Worm (Caenorhabditis elegans) whole organism, late embryonic: ENCODE results near the gene tomm-20.
A peak's percentile ranks its signal among the peaks of the same experiment; 100 is the strongest.

Source experiments
- C08G9.2 ChIP-seq: sonication (generic microtip); optimal IDR thresholded peaks from 2 replicates; lab custom pipeline; 2016; ENCODE audit warnings: mild to moderate bottlenecking, missing genetic modification characterization, moderate library complexity, missing compliant biosample characterization
- K09A11.1 ChIP-seq: sonication (generic microtip); optimal IDR thresholded peaks from 2 replicates; lab custom pipeline; 2017; ENCODE audit warnings: antibody characterized with exemption, mild to moderate bottlenecking, missing genetic modification characterization, missing compliant biosample characterization; ENCODE audit not compliant: insufficient read depth
- Y22D7AL.16 ChIP-seq: sonication (generic microtip); optimal IDR thresholded peaks from 2 replicates; lab custom pipeline; 2016; ENCODE audit warnings: missing genetic modification characterization, missing compliant biosample characterization
- ahr-1 ChIP-seq: sonication (generic microtip); optimal IDR thresholded peaks from 2 replicates; lab custom pipeline; 2016; ENCODE audit warnings: missing genetic modification characterization, missing compliant biosample characterization
- ceh-14 ChIP-seq: sonication (generic microtip); optimal IDR thresholded peaks from 2 replicates; lab custom pipeline; 2016; ENCODE audit warnings: missing genotype, missing genetic modification characterization, missing compliant biosample characterization
- ceh-18 ChIP-seq: sonication (generic microtip); optimal IDR thresholded peaks from 2 replicates; lab custom pipeline; 2016; ENCODE audit warnings: missing genetic modification characterization, missing compliant biosample characterization
- ceh-2 ChIP-seq: sonication (generic microtip); optimal IDR thresholded peaks from 2 replicates; lab custom pipeline; 2016; ENCODE audit warnings: missing genotype, missing genetic modification characterization, missing compliant biosample characterization
- ceh-30 ChIP-seq: fragments of 150-350 bp; optimal IDR thresholded peaks from 2 replicates; lab custom pipeline; 2014; ENCODE audit warnings: missing biosample characterization, missing genetic modification characterization
- ceh-31 ChIP-seq: sonication (generic microtip); optimal IDR thresholded peaks from 2 replicates; lab custom pipeline; 2016; ENCODE audit warnings: missing genetic modification characterization, missing compliant biosample characterization
- ceh-6 ChIP-seq: fragments of 200-800 bp; sonication (Bioruptor generic); optimal IDR thresholded peaks from 2 replicates; lab custom pipeline; 2018; ENCODE audit warnings: mild to moderate bottlenecking, missing genetic modification characterization, missing compliant biosample characterization
- che-1 ChIP-seq: sonication (generic microtip); optimal IDR thresholded peaks from 2 replicates; lab custom pipeline; 2016; ENCODE audit warnings: mild to moderate bottlenecking, missing genetic modification characterization, missing compliant biosample characterization
- elt-2 ChIP-seq: sonication (generic microtip); optimal IDR thresholded peaks from 2 replicates; lab custom pipeline; 2016; ENCODE audit warnings: missing genetic modification reagents, missing genetic modification characterization, missing compliant biosample characterization
- fax-1 ChIP-seq: sonication (generic microtip); optimal IDR thresholded peaks from 2 replicates; lab custom pipeline; 2016; ENCODE audit warnings: missing genotype, missing genetic modification characterization, missing compliant biosample characterization
- fkh-10 ChIP-seq: fragments of 150-350 bp; optimal IDR thresholded peaks from 2 replicates; lab custom pipeline; 2014; ENCODE audit warnings: missing biosample characterization, missing genetic modification reagents, missing genetic modification characterization
- hlh-15 ChIP-seq: sonication (generic microtip); optimal IDR thresholded peaks from 2 replicates; lab custom pipeline; 2016; ENCODE audit warnings: missing genetic modification characterization, missing compliant biosample characterization
- hlh-6 ChIP-seq: sonication (generic microtip); optimal IDR thresholded peaks from 2 replicates; lab custom pipeline; 2016; ENCODE audit warnings: missing genotype, missing genetic modification characterization, missing compliant biosample characterization
- hlh-8 ChIP-seq: sonication (generic microtip); optimal IDR thresholded peaks from 2 replicates; lab custom pipeline; 2016; ENCODE audit warnings: missing genotype, missing genetic modification characterization, missing compliant biosample characterization
- lin-11 ChIP-seq: fragments of 200-800 bp; sonication (Bioruptor generic); optimal IDR thresholded peaks from 2 replicates; lab custom pipeline; 2018; ENCODE audit warnings: mild to moderate bottlenecking, missing genetic modification characterization, missing compliant biosample characterization
- madf-2 ChIP-seq: sonication (generic microtip); optimal IDR thresholded peaks from 2 replicates; lab custom pipeline; 2017; ENCODE audit warnings: missing genetic modification characterization, missing compliant biosample characterization
- mec-3 ChIP-seq: sonication (generic microtip); optimal IDR thresholded peaks from 2 replicates; lab custom pipeline; 2016; ENCODE audit warnings: borderline replicate concordance, missing genetic modification characterization, missing compliant biosample characterization
- nfya-1 ChIP-seq: sonication (generic microtip); optimal IDR thresholded peaks from 2 replicates; lab custom pipeline; 2017; ENCODE audit warnings: missing genetic modification characterization, mild to moderate bottlenecking, missing compliant biosample characterization, antibody characterized with exemption, moderate library complexity
- nhr-232 ChIP-seq: sonication (generic microtip); optimal IDR thresholded peaks from 2 replicates; lab custom pipeline; 2016; ENCODE audit warnings: missing genetic modification characterization, missing compliant biosample characterization
- odd-2 ChIP-seq: sonication (generic microtip); optimal IDR thresholded peaks from 2 replicates; lab custom pipeline; 2017; ENCODE audit warnings: antibody characterized with exemption, mild to moderate bottlenecking, missing genetic modification characterization, missing compliant biosample characterization
- pat-9 ChIP-seq: fragments of 200-800 bp; sonication (Bioruptor generic); optimal IDR thresholded peaks from 2 replicates; lab custom pipeline; 2018; ENCODE audit warnings: mild to moderate bottlenecking, missing genetic modification characterization, moderate library complexity, missing compliant biosample characterization
- pax-1 ChIP-seq: fragments of 150-350 bp; optimal IDR thresholded peaks from 2 replicates; lab custom pipeline; 2014; ENCODE audit warnings: missing biosample characterization, missing genetic modification characterization
- pha-2 ChIP-seq: sonication (generic microtip); optimal IDR thresholded peaks from 2 replicates; lab custom pipeline; 2017; ENCODE audit warnings: mild to moderate bottlenecking, missing genetic modification characterization, missing compliant biosample characterization
- pha-4 ChIP-seq: fragments of 150-350 bp; optimal IDR thresholded peaks from 2 replicates; lab custom pipeline; 2018; ENCODE audit warnings: missing biosample characterization, missing genetic modification reagents, missing genetic modification characterization
- pros-1 ChIP-seq: fragments of 150-350 bp; optimal IDR thresholded peaks from 2 replicates; lab custom pipeline; 2014; ENCODE audit warnings: missing biosample characterization, missing genetic modification reagents, missing genetic modification characterization
- ref-2 ChIP-seq: sonication (generic microtip); optimal IDR thresholded peaks from 2 replicates; lab custom pipeline; 2016; ENCODE audit warnings: missing genetic modification characterization, missing compliant biosample characterization
- rnt-1 ChIP-seq: sonication (generic microtip); optimal IDR thresholded peaks from 2 replicates; lab custom pipeline; 2016; ENCODE audit warnings: missing genetic modification characterization, missing compliant biosample characterization
- sdc-2 ChIP-seq: sonication (generic microtip); optimal IDR thresholded peaks from 2 replicates; lab custom pipeline; 2016; ENCODE audit warnings: missing genotype, missing genetic modification characterization, missing compliant biosample characterization
- sox-2 ChIP-seq: fragments of 200-800 bp; sonication (Bioruptor generic); IDR thresholded peaks from 2 replicates; pipeline ENCODE4 v1.3.6; 2022; ENCODE audit warnings: missing genetic modification reagents, missing genetic modification characterization, missing compliant biosample characterization
- syd-9 ChIP-seq: sonication (generic microtip); optimal IDR thresholded peaks from 2 replicates; lab custom pipeline; 2016; ENCODE audit warnings: mild to moderate bottlenecking, missing genetic modification characterization, moderate library complexity, missing compliant biosample characterization
- tbx-2 ChIP-seq: sonication (generic microtip); optimal IDR thresholded peaks from 2 replicates; lab custom pipeline; 2016; ENCODE audit warnings: missing genetic modification characterization, missing compliant biosample characterization
- ttx-3 ChIP-seq: sonication (generic microtip); optimal IDR thresholded peaks from 2 replicates; lab custom pipeline; 2016; ENCODE audit warnings: missing genetic modification reagents, missing genetic modification characterization, missing compliant biosample characterization
- unc-42 ChIP-seq: sonication (generic microtip); optimal IDR thresholded peaks from 2 replicates; lab custom pipeline; 2016; ENCODE audit warnings: missing genotype, missing genetic modification characterization, missing compliant biosample characterization

Gene tomm-20

DNA sequence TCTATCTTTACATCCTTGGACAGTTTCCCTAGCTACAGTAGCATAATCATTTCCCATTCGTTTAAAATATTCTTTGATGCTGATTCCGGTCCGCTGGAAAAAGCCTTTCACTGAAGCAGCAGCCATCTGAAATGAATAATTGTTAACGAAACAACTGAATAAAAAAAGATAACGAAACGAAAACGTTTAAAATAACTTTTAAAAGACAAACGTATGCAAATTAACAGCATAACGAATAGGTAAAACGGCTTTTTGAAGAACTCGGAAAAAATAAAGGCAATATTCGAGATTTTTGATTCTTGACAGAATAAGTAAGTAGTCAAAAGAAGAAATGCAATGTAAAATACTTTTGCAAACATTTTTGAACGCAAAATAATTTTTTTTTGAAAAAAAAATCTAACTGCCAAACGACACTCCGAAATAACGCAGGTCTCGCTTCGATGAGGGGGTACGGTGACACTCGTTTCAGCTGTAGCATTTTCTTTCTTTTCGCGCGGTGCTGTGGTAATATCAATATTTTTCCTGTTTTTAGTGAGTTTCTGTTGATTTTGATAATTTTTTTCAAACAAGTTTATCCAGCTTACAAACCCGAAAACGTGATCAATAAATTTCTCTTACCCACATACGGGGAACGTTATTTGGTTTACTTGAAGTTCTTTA, 25.2 kb downstream of the tomm-20 start, which contains the start of the genes R04F11.5 and R04F11.2:
TSS of gene R04F11.5 (minus strand) at position 126 of the 660 bp plus-strand sequence.
TSS of gene R04F11.2 (plus strand) at position 488 of the 660 bp plus-strand sequence.
- TF ChIP-seq ceh-30 (tag; lab: Kevin White, UChicago) (no peak), fkh-10 (peak; percentile 6), ref-2 (tag; lab: Kevin White, UChicago) (peak; percentile 12), ceh-18 (tag; lab: Kevin White, UChicago) (peak; percentile 8), nfya-1 (tag; lab: Kevin White, UChicago) (peak; percentile 84), ceh-6 (GFP tag; lab: Kevin White, UChicago) (no peak), fax-1 (tag; lab: Kevin White, UChicago) (no peak), Y22D7AL.16 (tag; lab: Kevin White, UChicago) (no peak), ceh-14 (no peak), ceh-31 (tag; lab: Kevin White, UChicago) (peak; percentile 53), pat-9 (tag; lab: Kevin White, UChicago) (no peak), ttx-3 (tag; lab: Kevin White, UChicago) (no peak), sdc-2 (tag; lab: Kevin White, UChicago) (no peak), pha-2 (tag; lab: Kevin White, UChicago) (no peak), hlh-15 (tag; lab: Kevin White, UChicago) (no peak), unc-42 (tag; lab: Kevin White, UChicago) (peak; percentile 15)
- TF ChIP-seq, all 69 proteins: peak for 6

- TF ChIP-seq tbx-2 (tag; lab: Kevin White, UChicago), result no peak
Measured at ce11 chrV:12317080-12317479, 26.2 kb downstream of the tomm-20 start, which contains the start of gene R04F11.3. Gene R04F11.3 (minus strand): TSS chrV:12317180.

DNA sequence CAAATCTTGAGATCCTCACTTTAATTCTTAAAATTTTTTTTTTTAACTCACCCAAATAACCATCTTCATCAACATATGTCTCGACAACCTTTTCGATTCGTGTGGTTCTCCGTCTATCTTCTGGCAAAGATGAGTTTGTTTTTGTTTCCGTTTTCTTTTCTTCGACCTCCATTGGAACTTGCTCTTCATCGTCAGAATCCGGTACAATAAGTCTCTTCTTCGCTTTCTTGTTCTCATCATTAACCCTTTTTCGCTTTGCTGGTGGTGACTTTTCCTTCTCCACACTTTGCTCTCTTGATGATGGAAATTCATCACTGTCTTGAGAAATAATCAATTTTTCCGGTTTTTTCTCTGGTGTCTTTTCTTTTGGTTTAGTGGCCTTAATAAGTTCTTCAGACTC, 27.2 kb downstream of the tomm-20 start:
- TF ChIP-seq fax-1 (tag; lab: Kevin White, UChicago) (no peak), hlh-6 (tag; lab: Kevin White, UChicago) (no peak), pha-4 (tag; lab: Kevin White, UChicago) (no peak), syd-9 (no peak), tbx-2 (tag; lab: Kevin White, UChicago) (no peak), ceh-2 (tag; lab: Kevin White, UChicago) (no peak), lin-11 (tag; lab: Kevin White, UChicago) (no peak), pax-1 (tag; lab: Kevin White, UChicago) (no peak), odd-2 (tag; lab: Kevin White, UChicago) (no peak), elt-2 (tag; lab: Kevin White, UChicago) (no peak), mec-3 (tag; lab: Kevin White, UChicago) (no peak), hlh-8 (tag; lab: Kevin White, UChicago) (no peak), nhr-232 (tag; lab: Kevin White, UChicago) (no peak), che-1 (no peak), madf-2 (tag; lab: Kevin White, UChicago) (no peak), hlh-15 (tag; lab: Kevin White, UChicago) (no peak), pros-1 (tag; lab: Kevin White, UChicago) (no peak)

DNA sequence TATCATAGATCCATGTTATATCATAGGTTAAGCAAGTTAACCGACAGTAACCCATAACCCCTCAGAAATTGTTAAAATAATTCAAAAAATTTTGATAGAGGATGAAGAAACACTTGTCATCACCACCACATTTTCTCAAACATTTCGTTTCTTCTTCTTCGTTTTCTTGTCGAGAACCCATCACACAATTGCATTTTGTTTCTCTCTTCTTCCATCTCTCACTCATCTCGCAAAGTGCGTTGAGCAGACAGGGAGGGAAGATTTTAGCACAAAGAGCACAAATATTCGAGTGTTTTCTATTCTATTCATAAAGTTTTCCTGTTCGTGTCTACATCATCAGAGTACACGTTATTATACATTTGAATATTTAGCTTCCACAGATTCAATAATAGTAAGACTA, 28.9 kb downstream of the tomm-20 start:
- TF ChIP-seq K09A11.1 (tag; lab: Kevin White, UChicago) (no peak), ceh-2 (tag; lab: Kevin White, UChicago) (no peak), sox-2 (GFP tag; lab: Robert Waterston, UW) (no peak), C08G9.2 (no peak), unc-42 (tag; lab: Kevin White, UChicago) (peak; percentile 59), rnt-1 (tag; lab: Kevin White, UChicago) (no peak), hlh-15 (tag; lab: Kevin White, UChicago) (no peak), ahr-1 (no peak)
